Fruit fly (Drosophila melanogaster) whole organism, embryonic: ENCODE results near the gene CG14452.

Experiments
- Atf-2 ChIP-seq: fragments of 200-800 bp; sonication (Bioruptor generic); optimal IDR thresholded peaks from 2 replicates; lab custom pipeline; 2016; ENCODE audit warnings: missing biosample characterization, missing genetic modification characterization
- B-H2 ChIP-seq: fragments of 200-800 bp; sonication (Bioruptor generic); optimal IDR thresholded peaks from 2 replicates; lab custom pipeline; 2018; ENCODE audit warnings: missing biosample characterization, mild to moderate bottlenecking, missing genetic modification characterization
- CG10366 ChIP-seq: fragments of 200-800 bp; sonication (Bioruptor generic); IDR thresholded peaks from 2 replicates; pipeline ENCODE4 v1.3.6; 2022; ENCODE audit warnings: missing biosample characterization, missing genetic modification characterization
- CG11085 ChIP-seq: fragments of 200-800 bp; sonication (Bioruptor generic); IDR thresholded peaks from 2 replicates; pipeline ENCODE4 v1.3.6; 2022; ENCODE audit warnings: missing biosample characterization, missing genetic modification characterization
- CG12299 ChIP-seq: fragments of 200-800 bp; sonication (Bioruptor generic); optimal IDR thresholded peaks from 2 replicates; lab custom pipeline; 2018; ENCODE audit warnings: missing biosample characterization, mild to moderate bottlenecking, missing genetic modification characterization
- CG13287 ChIP-seq: fragments of 200-800 bp; sonication (Bioruptor generic); IDR thresholded peaks from 2 replicates; pipeline ENCODE4 v1.3.6; 2022; ENCODE audit warnings: missing biosample characterization, missing genetic modification characterization; ENCODE audit not compliant: partially characterized antibody
- CG14050 ChIP-seq: fragments of 200-800 bp; sonication (Bioruptor generic); IDR thresholded peaks from 3 replicates; pipeline ENCODE4 v1.3.6; 2022; ENCODE audit warnings: missing biosample characterization, missing genetic modification characterization
- CG16779 ChIP-seq: fragments of 200-800 bp; sonication (Bioruptor generic); IDR thresholded peaks from 2 replicates; pipeline ENCODE4 v1.3.6; 2022; ENCODE audit warnings: missing biosample characterization, missing genetic modification characterization
- CG16863 ChIP-seq: fragments of 200-800 bp; sonication (Bioruptor generic); optimal IDR thresholded peaks from 3 replicates; lab custom pipeline; 2016; ENCODE audit warnings: missing biosample characterization, missing genetic modification characterization
- CG17568 ChIP-seq: fragments of 200-800 bp; sonication (Bioruptor generic); optimal IDR thresholded peaks from 2 replicates; lab custom pipeline; 2018; ENCODE audit warnings: missing biosample characterization, mild to moderate bottlenecking, missing genetic modification characterization, moderate library complexity
- CG18262 ChIP-seq: fragments of 200-800 bp; optimal IDR thresholded peaks from 3 replicates; lab custom pipeline; 2019; ENCODE audit warnings: missing biosample characterization, mild to moderate bottlenecking, missing genetic modification characterization, moderate library complexity
- CG1832 ChIP-seq: fragments of 200-800 bp; sonication (Bioruptor generic); optimal IDR thresholded peaks from 2 replicates; lab custom pipeline; 2017; ENCODE audit warnings: missing biosample characterization, mild to moderate bottlenecking, missing genetic modification characterization, inconsistent platforms
- CG2199 ChIP-seq: fragments of 200-800 bp; sonication (Bioruptor generic); IDR thresholded peaks from 3 replicates; pipeline ENCODE4 v1.3.6; 2022; ENCODE audit warnings: missing biosample characterization, missing genetic modification characterization
- CG30403 ChIP-seq: fragments of 200-800 bp; sonication (Bioruptor generic); optimal IDR thresholded peaks from 3 replicates; lab custom pipeline; 2016; ENCODE audit warnings: missing biosample characterization, missing genetic modification characterization
- CG32767 ChIP-seq: fragments of 200-800 bp; sonication (Bioruptor generic); IDR thresholded peaks from 2 replicates; pipeline ENCODE4 v1.3.6; 2022; ENCODE audit warnings: missing biosample characterization, missing genetic modification characterization
- CG34224 ChIP-seq: fragments of 200-800 bp; sonication (Bioruptor generic); IDR thresholded peaks from 3 replicates; pipeline ENCODE4 v1.3.6; 2022; ENCODE audit warnings: missing biosample characterization, missing genetic modification characterization; ENCODE audit not compliant: partially characterized antibody
- CG3995 ChIP-seq: fragments of 200-800 bp; sonication (Bioruptor generic); optimal IDR thresholded peaks from 3 replicates; lab custom pipeline; 2016; ENCODE audit warnings: missing biosample characterization, missing genetic modification characterization
- CG6813 ChIP-seq: fragments of 200-800 bp; sonication (Bioruptor generic); optimal IDR thresholded peaks from 2 replicates; lab custom pipeline; 2017; ENCODE audit warnings: missing biosample characterization, missing genetic modification characterization, mild to moderate bottlenecking, moderate library complexity, missing genetic modification reagents
- CG7372 ChIP-seq: fragments of 200-800 bp; sonication (Bioruptor generic); IDR thresholded peaks from 2 replicates; pipeline ENCODE4 v1.3.6; 2022; ENCODE audit warnings: missing biosample characterization, missing genetic modification characterization
- CG7745 ChIP-seq: fragments of 200-800 bp; sonication (Bioruptor generic); optimal IDR thresholded peaks from 2 replicates; lab custom pipeline; 2018; ENCODE audit warnings: missing biosample characterization, mild to moderate bottlenecking, missing genetic modification characterization, moderate library complexity
- CHES-1-like ChIP-seq: fragments of 200-800 bp; sonication (Bioruptor generic); optimal IDR thresholded peaks from 2 replicates; lab custom pipeline; 2016; ENCODE audit warnings: missing biosample characterization, missing genetic modification characterization
- Fer2 ChIP-seq: fragments of 200-800 bp; sonication (Bioruptor generic); optimal IDR thresholded peaks from 2 replicates; lab custom pipeline; 2018; ENCODE audit warnings: missing biosample characterization, mild to moderate bottlenecking, missing genetic modification characterization, moderate library complexity
- Hey ChIP-seq: fragments of 200-800 bp; sonication (Bioruptor generic); optimal IDR thresholded peaks from 3 replicates; lab custom pipeline; 2018; ENCODE audit warnings: missing biosample characterization, mild to moderate bottlenecking, missing genetic modification characterization
- HmgD ChIP-seq: fragments of 200-800 bp; sonication (Bioruptor generic); optimal IDR thresholded peaks from 3 replicates; lab custom pipeline; 2016; ENCODE audit warnings: missing biosample characterization, missing genetic modification characterization
- Lpt ChIP-seq: fragments of >200 bp; optimal IDR thresholded peaks from 2 replicates; lab custom pipeline; 2018; ENCODE audit warnings: missing biosample characterization, missing genetic modification characterization
- Myb ChIP-seq: fragments of 200-800 bp; sonication (Bioruptor generic); optimal IDR thresholded peaks from 2 replicates; lab custom pipeline; 2016; ENCODE audit warnings: missing biosample characterization, missing genetic modification characterization
- Nf-YB ChIP-seq: fragments of 200-800 bp; sonication (Bioruptor generic); optimal IDR thresholded peaks from 3 replicates; lab custom pipeline; 2019; ENCODE audit warnings: missing biosample characterization, mild to moderate bottlenecking, missing genetic modification characterization, moderate library complexity
- NfI ChIP-seq: fragments of 200-800 bp; sonication (Bioruptor generic); optimal IDR thresholded peaks from 3 replicates; lab custom pipeline; 2018; ENCODE audit warnings: missing biosample characterization, mild to moderate bottlenecking, missing genetic modification characterization, moderate library complexity
- Pdp1 ChIP-seq, 2 experiments: fragments of 200-800 bp; sonication (Bioruptor generic); optimal IDR thresholded peaks; 3 replicates each; lab custom pipeline; 2016; ENCODE audit warnings: missing biosample characterization in 2 of 2, missing genetic modification characterization in 2 of 2, mild to moderate bottlenecking in 1 of 2, moderate library complexity in 1 of 2
- Tbp ChIP-seq: fragments of >200 bp; optimal IDR thresholded peaks from 2 replicates; lab custom pipeline; 2018; ENCODE audit warnings: missing biosample characterization, missing genetic modification characterization
- Xbp1 ChIP-seq: fragments of 200-800 bp; sonication (Bioruptor generic); optimal IDR thresholded peaks from 3 replicates; lab custom pipeline; 2016; ENCODE audit warnings: missing biosample characterization, mild to moderate bottlenecking, missing genetic modification characterization
- abd-A ChIP-seq: fragments of 200-800 bp; sonication (Bioruptor generic); optimal IDR thresholded peaks from 3 replicates; lab custom pipeline; 2019; ENCODE audit warnings: missing biosample characterization, mild to moderate bottlenecking, missing genetic modification characterization, moderate library complexity
- bcd ChIP-seq: fragments of 200-800 bp; sonication (Bioruptor generic); optimal IDR thresholded peaks from 2 replicates; lab custom pipeline; 2017; ENCODE audit warnings: missing biosample characterization, mild to moderate bottlenecking, missing genetic modification characterization
- br ChIP-seq: fragments of >200 bp; optimal IDR thresholded peaks from 2 replicates; lab custom pipeline; 2017
- cad ChIP-seq: fragments of >200 bp; optimal IDR thresholded peaks from 2 replicates; lab custom pipeline; 2017; ENCODE audit warnings: missing biosample characterization, missing genetic modification characterization
- cato ChIP-seq: fragments of 200-800 bp; sonication (Bioruptor generic); optimal IDR thresholded peaks from 2 replicates; lab custom pipeline; 2016; ENCODE audit warnings: missing biosample characterization, missing genetic modification characterization, borderline replicate concordance
- danr ChIP-seq: fragments of 200-800 bp; sonication (Bioruptor generic); IDR thresholded peaks from 2 replicates; pipeline ENCODE4 v1.3.6; 2022; ENCODE audit warnings: missing biosample characterization, missing genetic modification characterization
- eve ChIP-seq, 2 experiments: fragments of >200 bp; optimal IDR thresholded peaks; 2 replicates each; lab custom pipeline; 2017; ENCODE audit warnings: missing biosample characterization in 2 of 2, missing genetic modification characterization in 2 of 2
- eyg ChIP-seq: fragments of 200-800 bp; sonication (Bioruptor generic); optimal IDR thresholded peaks from 3 replicates; lab custom pipeline; 2016; ENCODE audit warnings: missing biosample characterization, missing genetic modification characterization
- fd96Cb ChIP-seq: fragments of 200-800 bp; sonication (Bioruptor generic); optimal IDR thresholded peaks from 2 replicates; lab custom pipeline; 2018; ENCODE audit warnings: missing biosample characterization, mild to moderate bottlenecking, missing genetic modification characterization, moderate library complexity
- gsb-n ChIP-seq: fragments of 200-800 bp; sonication (Bioruptor generic); optimal IDR thresholded peaks from 3 replicates; lab custom pipeline; 2018; ENCODE audit warnings: missing biosample characterization, mild to moderate bottlenecking, missing genetic modification characterization
- gt ChIP-seq: fragments of 200-800 bp; sonication (Bioruptor generic); IDR thresholded peaks from 2 replicates; pipeline ENCODE4 v1.3.6; 2022; ENCODE audit warnings: missing biosample characterization, missing genetic modification characterization
- h ChIP-seq: fragments of >200 bp; optimal IDR thresholded peaks from 2 replicates; lab custom pipeline; 2017
- her ChIP-seq: fragments of 200-800 bp; sonication (Bioruptor generic); optimal IDR thresholded peaks from 2 replicates; lab custom pipeline; 2016; ENCODE audit warnings: missing biosample characterization, missing genetic modification characterization
- inv ChIP-seq: fragments of 200-800 bp; sonication (Bioruptor generic); IDR thresholded peaks from 2 replicates; pipeline ENCODE4 v1.3.6; 2022; ENCODE audit warnings: missing biosample characterization, missing genetic modification characterization; ENCODE audit not compliant: partially characterized antibody
- kah ChIP-seq: fragments of 200-800 bp; sonication (Bioruptor generic); optimal IDR thresholded peaks from 2 replicates; lab custom pipeline; 2018; ENCODE audit warnings: missing biosample characterization, mild to moderate bottlenecking, missing genetic modification characterization
- lab ChIP-seq: fragments of 200-800 bp; sonication (Bioruptor generic); optimal IDR thresholded peaks from 3 replicates; lab custom pipeline; 2017; ENCODE audit warnings: missing biosample characterization, missing genetic modification characterization, mild to moderate bottlenecking, moderate library complexity, missing genetic modification reagents
- pum ChIP-seq: fragments of 200-800 bp; sonication (Bioruptor generic); optimal IDR thresholded peaks from 2 replicates; lab custom pipeline; 2016; ENCODE audit warnings: missing biosample characterization, missing genetic modification characterization
- row ChIP-seq: fragments of 200-800 bp; sonication (Bioruptor generic); IDR thresholded peaks from 3 replicates; pipeline ENCODE4 v1.3.6; 2022; ENCODE audit warnings: missing biosample characterization, missing genetic modification characterization
- shn ChIP-seq: fragments of 200-800 bp; sonication (Bioruptor generic); optimal IDR thresholded peaks from 3 replicates; lab custom pipeline; 2016; ENCODE audit warnings: missing biosample characterization, missing genetic modification characterization
- slp2 ChIP-seq: fragments of 200-800 bp; sonication (Bioruptor generic); optimal IDR thresholded peaks from 2 replicates; lab custom pipeline; 2016; ENCODE audit warnings: missing biosample characterization, missing genetic modification characterization
- vvl ChIP-seq: fragments of 200-800 bp; sonication (Bioruptor generic); IDR thresholded peaks from 2 replicates; pipeline ENCODE4 v1.3.6; 2022; ENCODE audit warnings: missing biosample characterization, missing genetic modification characterization

CG14452 gene

DNA sequence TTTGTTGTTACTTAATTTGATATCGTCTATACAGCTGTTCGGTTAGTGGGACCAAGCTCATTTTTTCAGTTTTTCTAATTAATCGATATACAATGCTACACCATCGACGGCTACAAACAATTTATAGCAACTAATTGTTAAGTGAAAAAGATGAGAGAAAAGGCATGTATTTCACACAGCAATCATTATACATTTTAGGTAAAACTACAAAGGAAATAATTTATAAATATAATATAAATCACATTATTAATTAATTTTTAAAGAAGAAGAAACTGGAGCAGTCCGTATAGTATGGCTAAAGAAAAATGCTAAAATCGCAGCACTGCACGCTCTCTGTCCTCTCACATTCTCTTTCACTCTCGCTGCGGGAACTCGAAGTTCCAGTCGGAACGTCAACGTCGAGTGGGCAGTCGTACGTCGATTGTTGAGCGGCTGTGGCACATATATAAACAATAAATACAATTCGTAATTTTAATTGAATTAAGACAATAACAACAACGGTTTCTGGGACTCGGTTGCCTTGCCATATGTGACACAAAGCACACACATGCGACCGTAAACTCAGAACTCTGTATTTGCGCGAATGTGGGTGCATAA, 32.1 kb downstream of the CG14452 start, which contains the start of the genes CG14450 and CG11367 (continued):
- TF ChIP-seq CG10366 (GFP tag; lab: Robert Waterston, UW) (no peak), danr (GFP tag; lab: Robert Waterston, UW) (no peak), Nf-YB (GFP tag; lab: Kevin White, UChicago) (no peak), Xbp1 (no peak), br (lab: Kevin White, UChicago) (no peak), CG34224 (GFP tag; lab: Robert Waterston, UW) (peak; percentile 18; the same call in 1 of the 3 replicates), fd96Cb (tag; lab: Kevin White, UChicago) (no peak), bcd (GFP tag; lab: Kevin White, UChicago) (no peak), gsb-n (tag; lab: Kevin White, UChicago) (no peak), slp2 (GFP tag; lab: Kevin White, UChicago) (no peak), eyg (GFP tag; lab: Kevin White, UChicago) (no peak), CG12299 (tag; lab: Kevin White, UChicago) (peak; percentile 47), Pdp1 (GFP tag; optimal IDR thresholded peaks at IDR 0.05; lab: Kevin White, UChicago) (peak in 1 of 2 experiments; percentile 48), row (GFP tag; lab: Robert Waterston, UW) (peak; percentile 93), CG1832 (GFP tag; lab: Kevin White, UChicago) (no peak), CG30403 (GFP tag; lab: Kevin White, UChicago) (peak; percentile 9), shn (GFP tag; lab: Kevin White, UChicago) (no peak), CHES-1-like (GFP tag; lab: Kevin White, UChicago) (no peak), CG32767 (GFP tag; lab: Robert Waterston, UW) (no peak), CG3995 (peak; percentile 86), CG17568 (GFP tag; lab: Kevin White, UChicago) (peak; percentile 52), Tbp (GFP tag; lab: Kevin White, UChicago) (no peak), CG6813 (GFP tag; lab: Kevin White, UChicago) (no peak), HmgD (GFP tag; lab: Kevin White, UChicago) (no peak), h (lab: Kevin White, UChicago) (no peak), Lpt (GFP tag; lab: Kevin White, UChicago) (no peak), CG11085 (no peak), CG7372 (GFP tag; lab: Robert Waterston, UW) (no peak), pum (GFP tag; lab: Kevin White, UChicago) (no peak), Fer2 (tag; lab: Kevin White, UChicago) (no peak), gt (GFP tag; lab: Robert Waterston, UW) (no peak), lab (GFP tag; lab: Kevin White, UChicago) (peak; percentile 53), inv (GFP tag; lab: Robert Waterston, UW) (peak; percentile 39; the same call in 1 of the 2 replicates), kah (GFP tag; lab: Kevin White, UChicago) (no peak), Hey (tag; lab: Kevin White, UChicago) (no peak), CG13287 (peak; percentile 79), cato (GFP tag; lab: Kevin White, UChicago) (no peak), abd-A (tag; lab: Kevin White, UChicago) (no peak), CG7745 (tag; lab: Kevin White, UChicago) (no peak), CG18262 (tag; lab: Kevin White, UChicago) (peak; percentile 48), CG2199 (GFP tag; lab: Robert Waterston, UW) (no peak), cad (GFP tag; lab: Kevin White, UChicago) (peak; percentile 1), Myb (GFP tag; lab: Kevin White, UChicago) (no peak), Atf-2 (no peak), CG16863 (GFP tag; lab: Kevin White, UChicago) (no peak), NfI (GFP tag; lab: Kevin White, UChicago) (peak; percentile 5), CG14050 (GFP tag; lab: Robert Waterston, UW) (no peak), her (GFP tag; lab: Kevin White, UChicago) (no peak), vvl (GFP tag; lab: Robert Waterston, UW) (no peak), B-H2 (GFP tag; lab: Kevin White, UChicago) (peak; percentile 41), eve (GFP tag; optimal IDR thresholded peaks at IDR 0.05; lab: Kevin White, UChicago) (no peak), CG16779 (no peak)
